Worm (Caenorhabditis elegans): ENCODE results near the gene T23G7.3.

DNA sequence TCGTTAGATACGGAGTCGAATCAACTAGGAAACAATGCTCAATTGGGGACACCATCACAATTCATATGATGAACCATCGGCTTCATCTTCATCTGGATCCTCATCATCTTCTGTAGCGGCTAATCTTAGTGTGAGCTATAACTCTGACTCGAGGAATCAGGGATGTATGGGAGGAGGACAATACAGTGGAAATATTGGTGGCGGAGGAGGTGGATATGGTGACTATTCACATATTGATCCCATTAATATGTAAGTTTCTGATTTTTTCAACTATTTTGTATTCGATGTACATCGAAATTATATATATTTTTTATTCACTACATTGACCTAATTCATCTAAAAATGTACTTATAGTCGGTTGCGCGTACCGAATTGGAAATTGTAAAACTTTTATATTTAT lies 40.3 kb downstream of the T23G7.3 start:
- TF ChIP-seq unc-62 (GFP tag; optimal IDR thresholded peaks at IDR 0.05) (no peak), snpc-4 (tag; optimal IDR thresholded peaks at IDR 0.05) (no peak), nhr-12 (tag; optimal IDR thresholded peaks at IDR 0.05) (no peak)

Measured in whole organism, mixed stage, embryonic.